Fruit fly (Drosophila melanogaster): ENCODE data around the gene CG12111.

DNA sequence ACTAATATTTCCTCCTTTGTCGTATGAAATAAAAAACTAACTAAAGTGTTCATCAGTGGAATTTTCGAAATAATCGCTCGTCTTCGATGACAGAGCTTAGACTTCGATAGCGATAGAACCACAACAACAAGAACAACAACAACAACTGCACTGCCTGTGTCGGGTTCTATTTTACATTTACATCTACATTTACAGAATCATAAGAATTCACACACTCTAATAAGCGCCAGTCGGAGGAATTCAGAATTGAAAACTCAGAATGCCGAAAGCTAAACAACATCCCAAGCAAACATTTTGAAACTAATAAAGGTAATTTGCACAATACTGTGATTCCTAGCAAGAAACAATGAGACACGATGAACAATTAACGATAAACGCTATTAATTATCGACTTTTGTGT, 16.4 kb downstream of the CG12111 start:
- TF ChIP-seq CG1620 (GFP tag; optimal IDR thresholded peaks at IDR 0.05): no peak
- TF ChIP-seq kay (GFP tag; ENCODE audit: borderline replicate concordance): no peak
- no peak for TF ChIP-seq CG12768 (GFP tag; optimal IDR thresholded peaks at IDR 0.05)
- no peak for TF ChIP-seq Mnt (GFP tag; optimal IDR thresholded peaks at IDR 0.05)
- TF ChIP-seq CG33017 (tag; optimal IDR thresholded peaks at IDR 0.05): no peak
- no peak for TF ChIP-seq pad (GFP tag; optimal IDR thresholded peaks at IDR 0.05)
- TF ChIP-seq ovo (GFP tag; optimal IDR thresholded peaks at IDR 0.05): no peak
- no peak for TF ChIP-seq cic (GFP tag; optimal IDR thresholded peaks at IDR 0.05)
- TF ChIP-seq bab1 (GFP tag; optimal IDR thresholded peaks at IDR 0.05): no peak
- TF ChIP-seq CG14711 (tag; optimal IDR thresholded peaks at IDR 0.05): no peak
- no peak for TF ChIP-seq tj (GFP tag; optimal IDR thresholded peaks at IDR 0.05)
- no peak for TF ChIP-seq Hr96 (GFP tag; optimal IDR thresholded peaks at IDR 0.05)

Measured in whole organism, adult.